Worm (Caenorhabditis elegans): Measurements from ENCODE around the gene M03E7.1.
A peak's percentile ranks its signal among the peaks of the same experiment; 100 is the strongest.

M03E7.1 gene

ce11 chrV:5584293-5584776, 37.2 kb upstream of the M03E7.1 start, which contains the start of gene pas-6:
pas-6 (minus strand) TSS chrV:5584343.
- TF ChIP-seq ceh-88 (GFP tag; IDR thresholded peaks at IDR 0.05) = no peak
- TF ChIP-seq C16A3.4 (tag; optimal IDR thresholded peaks at IDR 0.05) = peak; percentile 48
- peak; percentile 52 to 63 for TF ChIP-seq efl-1 (optimal IDR thresholded peaks at IDR 0.05)
- peak; percentile 67 to 93 for TF ChIP-seq efl-1 (GFP tag; optimal IDR thresholded peaks at IDR 0.05 in 1 of 2)
- TF ChIP-seq lin-35 (GFP tag; optimal IDR thresholded peaks at IDR 0.05) = peak; percentile 56 to 76
- TF ChIP-seq mep-1 (tag; optimal IDR thresholded peaks at IDR 0.05) = peak; percentile 55
- no peak for TF ChIP-seq ces-1 (GFP tag; optimal IDR thresholded peaks at IDR 0.05)
- peak; percentile 18 for TF ChIP-seq nhr-71 (tag; optimal IDR thresholded peaks at IDR 0.05)
- TF ChIP-seq dpl-1 (GFP tag; optimal IDR thresholded peaks at IDR 0.05) = peak; percentile 28 to 76 (median 52)
- TF ChIP-seq lin-39 (tag; optimal IDR thresholded peaks at IDR 0.05) = no peak
- peak in 1 of 3 experiments; percentile 27 for TF ChIP-seq ceh-82 (tag; optimal IDR thresholded peaks at IDR 0.05)
- peak; percentile 48 for TF ChIP-seq snu-23 (GFP tag; optimal IDR thresholded peaks at IDR 0.05)
- TF ChIP-seq skn-1 (tag; optimal IDR thresholded peaks at IDR 0.05) = peak; percentile 90
- TF ChIP-seq ets-5 (GFP tag; IDR thresholded peaks at IDR 0.05) = no peak
- TF ChIP-seq blmp-1 (tag; optimal IDR thresholded peaks at IDR 0.05) = peak; percentile 66
- TF ChIP-seq lsy-2 (tag; optimal IDR thresholded peaks at IDR 0.05) = peak; percentile 93 to 98
- no peak for TF ChIP-seq lin-15B (tag; optimal IDR thresholded peaks at IDR 0.05)
- no peak for TF ChIP-seq nhr-76 (tag; optimal IDR thresholded peaks at IDR 0.05)
- TF ChIP-seq ceh-63 (GFP tag; optimal IDR thresholded peaks at IDR 0.05) = no peak
- TF ChIP-seq F16B12.6 (tag; optimal IDR thresholded peaks at IDR 0.05) = peak; percentile 85
- TF ChIP-seq nhr-19 (GFP tag; conservative IDR thresholded peaks at IDR 0.05) = no peak
- TF ChIP-seq vab-15 (tag; optimal IDR thresholded peaks at IDR 0.05) = no peak

- TF ChIP-seq blmp-1 (tag; optimal IDR thresholded peaks at IDR 0.05) = peak; percentile 39
- TF ChIP-seq vab-15 (tag; optimal IDR thresholded peaks at IDR 0.05) = no peak
- no peak for TF ChIP-seq zag-1 (tag; optimal IDR thresholded peaks at IDR 0.05)
Measured at ce11 chrV:5584833-5585232, 36.7 kb upstream of the M03E7.1 start, which contains the start of gene CD4.11. CD4.11 (plus strand) TSS chrV:5585133.

ce11 chrV:5587042-5587441, 34.4 kb upstream of the M03E7.1 start:
- no peak for TF ChIP-seq zip-4 (GFP tag; optimal IDR thresholded peaks at IDR 0.05)
- no peak for TF ChIP-seq egl-13 (tag; optimal IDR thresholded peaks at IDR 0.05)
- no peak for TF ChIP-seq C04F5.9 (tag; optimal IDR thresholded peaks at IDR 0.05)
- TF ChIP-seq F16B12.6 (tag; optimal IDR thresholded peaks at IDR 0.05) = peak; percentile 35
- no peak for TF ChIP-seq unc-130 (tag; optimal IDR thresholded peaks at IDR 0.05)
- TF ChIP-seq snu-23 (GFP tag; optimal IDR thresholded peaks at IDR 0.05) = no peak
- TF ChIP-seq efl-3 (GFP tag; optimal IDR thresholded peaks at IDR 0.05) = no peak
- TF ChIP-seq lin-14 (GFP tag; optimal IDR thresholded peaks at IDR 0.05) = no peak
- TF ChIP-seq nhr-76 (tag; optimal IDR thresholded peaks at IDR 0.05) = no peak
- TF ChIP-seq jun-1 (tag; optimal IDR thresholded peaks at IDR 0.05) = no peak
- no peak for TF ChIP-seq hlh-4 (tag; optimal IDR thresholded peaks at IDR 0.05)
- TF ChIP-seq pag-3 (tag; optimal IDR thresholded peaks at IDR 0.05; ENCODE audit: borderline replicate concordance, insufficient read depth) = no peak
- TF ChIP-seq lin-35 (GFP tag; optimal IDR thresholded peaks at IDR 0.05) = no peak
- no peak for TF ChIP-seq Y116A8C.19 (tag; optimal IDR thresholded peaks at IDR 0.05; ENCODE audit: borderline replicate concordance)
- no peak for TF ChIP-seq elt-2 (tag; optimal IDR thresholded peaks at IDR 0.05)
- TF ChIP-seq skn-1 (tag; optimal IDR thresholded peaks at IDR 0.05) = peak; percentile 48
- TF ChIP-seq nhr-47 (tag; optimal IDR thresholded peaks at IDR 0.05) = no peak
- peak; percentile 95 for TF ChIP-seq snpc-4 (tag; optimal IDR thresholded peaks at IDR 0.05)
- TF ChIP-seq C16A3.4 (tag; optimal IDR thresholded peaks at IDR 0.05) = no peak
- no peak for TF ChIP-seq dsc-1 (tag; optimal IDR thresholded peaks at IDR 0.05)
- no peak for TF ChIP-seq blmp-1 (tag; optimal IDR thresholded peaks at IDR 0.05)
- TF ChIP-seq ceh-82 (tag; optimal IDR thresholded peaks at IDR 0.05) = peak in 1 of 3 experiments; percentile 8
- TF ChIP-seq lsy-2 (tag; optimal IDR thresholded peaks at IDR 0.05) = peak in 1 of 2 experiments; percentile 55
- TF ChIP-seq ceh-88 (GFP tag; IDR thresholded peaks at IDR 0.05) = no peak
- TF ChIP-seq unc-30 (tag; optimal IDR thresholded peaks at IDR 0.05) = no peak
- no peak for TF ChIP-seq ceh-90 (tag; optimal IDR thresholded peaks at IDR 0.05)
- no peak for TF ChIP-seq tbx-2 (tag; optimal IDR thresholded peaks at IDR 0.05)
- no peak for TF ChIP-seq efl-1 (optimal IDR thresholded peaks at IDR 0.05)
- TF ChIP-seq efl-1 (GFP tag; optimal IDR thresholded peaks at IDR 0.05 in 1 of 2) = peak in 1 of 2 experiments; percentile 65
- TF ChIP-seq mep-1 (tag; optimal IDR thresholded peaks at IDR 0.05) = no peak
- TF ChIP-seq nhr-19 (GFP tag; conservative IDR thresholded peaks at IDR 0.05) = 0 out of 2 replicates have a peak, but pooled peaks have one; percentile 11
- TF ChIP-seq rnt-1 (tag; optimal IDR thresholded peaks at IDR 0.05) = peak; percentile 22
- TF ChIP-seq pqm-1 (tag; optimal IDR thresholded peaks at IDR 0.05) = no peak
- no peak for TF ChIP-seq lir-3 (tag; optimal IDR thresholded peaks at IDR 0.05; ENCODE audit: poor library complexity)
- no peak for TF ChIP-seq nhr-71 (tag; optimal IDR thresholded peaks at IDR 0.05)
- no peak for TF ChIP-seq nhr-84 (tag; optimal IDR thresholded peaks at IDR 0.05)
- TF ChIP-seq ztf-11 (tag; optimal IDR thresholded peaks at IDR 0.05) = no peak
